Worm (Caenorhabditis elegans) whole organism, young adult: ENCODE measurements around the gene vha-1.

Experiments
- F10E7.11 ChIP-seq: sonication (generic microtip); optimal IDR thresholded peaks from 2 replicates; lab custom pipeline; 2017; ENCODE audit warnings: mild to moderate bottlenecking, missing genetic modification characterization, moderate library complexity, missing compliant biosample characterization
- F52B5.7 ChIP-seq: sonication (generic microtip); optimal IDR thresholded peaks from 2 replicates; lab custom pipeline; 2016; ENCODE audit warnings: mild to moderate bottlenecking, missing genetic modification characterization, missing compliant biosample characterization
- Y79H2A.3 ChIP-seq: fragments of 200-800 bp; sonication (Bioruptor generic); conservative IDR thresholded peaks from 2 replicates; pipeline ENCODE4 v1.3.6; 2022; ENCODE audit warnings: missing genetic modification reagents, missing genetic modification characterization, missing compliant biosample characterization
- akir-1 ChIP-seq: fragments of 200-800 bp; sonication (Bioruptor generic); optimal IDR thresholded peaks from 2 replicates; lab custom pipeline; 2018; ENCODE audit warnings: mild to moderate bottlenecking, missing genetic modification characterization, moderate library complexity, missing compliant biosample characterization
- athp-1 ChIP-seq: sonication (generic microtip); optimal IDR thresholded peaks from 2 replicates; lab custom pipeline; 2017; ENCODE audit warnings: mild to moderate bottlenecking, missing genetic modification characterization, missing compliant biosample characterization
- die-1 ChIP-seq: sonication (generic microtip); optimal IDR thresholded peaks from 2 replicates; lab custom pipeline; 2016; ENCODE audit warnings: missing genotype, mild to moderate bottlenecking, missing genetic modification characterization, missing compliant biosample characterization
- snpc-4 ChIP-seq, 5 experiments: fragments of 150-350 bp in 1 of 5; sonication (generic microtip) in 4 of 5; optimal IDR thresholded peaks; 2 replicates each; lab custom pipeline; 2014 to 2018; ENCODE audit warnings: missing genetic modification characterization in 5 of 5, missing biosample characterization in 3 of 5, antibody characterized with exemption in 2 of 5, mild to moderate bottlenecking in 2 of 5, missing compliant biosample characterization in 2 of 5, missing genotype in 2 of 5, moderate library complexity in 2 of 5, missing genetic modification reagents in 1 of 5
- tbp1 ChIP-seq: fragments of 200-800 bp; sonication (Bioruptor generic); optimal IDR thresholded peaks from 2 replicates; lab custom pipeline; 2018; ENCODE audit warnings: mild to moderate bottlenecking, missing genetic modification characterization, missing compliant biosample characterization

DNA sequence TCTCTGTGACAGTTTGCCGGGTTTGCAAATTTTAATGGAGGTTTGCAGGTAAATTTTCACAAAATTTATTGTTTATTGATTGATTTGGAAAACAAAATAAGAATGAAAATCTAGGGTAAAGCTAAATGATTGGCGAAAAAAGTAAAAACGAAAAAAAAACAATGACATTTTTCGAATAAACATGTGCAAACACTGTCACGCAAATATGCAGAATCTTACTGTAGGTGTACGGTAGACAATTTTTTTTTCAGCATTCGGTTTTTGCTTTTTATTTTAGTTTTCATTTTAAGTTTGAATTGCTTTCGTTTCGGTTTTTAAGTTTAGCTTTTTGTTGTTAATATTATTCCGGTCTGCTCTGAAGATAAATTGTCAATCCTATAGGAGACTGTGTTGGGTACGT is 36.8 kb downstream of the vha-1 start:
- TF ChIP-seq athp-1 (no peak), F10E7.11 (tag; lab: Kevin White, UChicago) (no peak), die-1 (no peak), Y79H2A.3 (GFP tag; lab: Robert Waterston, UW) (no peak), tbp1 (GFP tag; lab: Kevin White, UChicago) (no peak), akir-1 (GFP tag; lab: Kevin White, UChicago) (no peak), F52B5.7 (tag; lab: Kevin White, UChicago) (no peak), snpc-4 (GFP tag; optimal IDR thresholded peaks at IDR 0.05; lab: Kevin White, UChicago) (no peak), snpc-4 (tag; optimal IDR thresholded peaks at IDR 0.05; lab: Kevin White, UChicago) (no peak)
